Fruit fly (Drosophila melanogaster) whole organism, embryonic: ENCODE data around the gene pyd.

Experiments
- Atf6 ChIP-seq: fragments of 200-800 bp; sonication (Bioruptor generic); IDR thresholded peaks from 2 replicates; pipeline ENCODE4 v1.3.6; 2022; ENCODE audit warnings: missing biosample characterization, missing genetic modification characterization
- Awh ChIP-seq: fragments of 200-800 bp; sonication (Bioruptor generic); IDR thresholded peaks from 2 replicates; pipeline ENCODE4, ENCODE4 v1.3.6; 2022; ENCODE audit warnings: missing biosample characterization, missing genetic modification characterization
- CG12071 ChIP-seq: fragments of 200-800 bp; sonication (Bioruptor generic); optimal IDR thresholded peaks from 3 replicates; lab custom pipeline; 2018; ENCODE audit warnings: missing biosample characterization, mild to moderate bottlenecking, missing genetic modification characterization
- CG12219 ChIP-seq: fragments of 200-800 bp; sonication (Bioruptor generic); optimal IDR thresholded peaks from 3 replicates; lab custom pipeline; 2018; ENCODE audit warnings: missing biosample characterization, mild to moderate bottlenecking, missing genetic modification characterization
- CG13123 ChIP-seq: fragments of 200-800 bp; sonication (Bioruptor generic); optimal IDR thresholded peaks from 2 replicates; lab custom pipeline; 2016; ENCODE audit warnings: missing biosample characterization, missing genetic modification characterization
- CG13894 ChIP-seq: fragments of 200-800 bp; sonication (Bioruptor generic); optimal IDR thresholded peaks from 3 replicates; lab custom pipeline; 2018; ENCODE audit warnings: missing biosample characterization, mild to moderate bottlenecking, missing genetic modification characterization, moderate library complexity
- CG14710 ChIP-seq: fragments of 200-800 bp; sonication (Bioruptor generic); optimal IDR thresholded peaks from 3 replicates; lab custom pipeline; 2019; ENCODE audit warnings: missing biosample characterization, mild to moderate bottlenecking, missing genetic modification characterization, moderate library complexity
- CG14965 ChIP-seq: fragments of 200-800 bp; sonication (Bioruptor generic); optimal IDR thresholded peaks from 2 replicates; lab custom pipeline; 2016; ENCODE audit warnings: missing biosample characterization, missing genetic modification characterization, borderline replicate concordance
- CG15269 ChIP-seq: fragments of 200-800 bp; sonication (Bioruptor generic); optimal IDR thresholded peaks from 2 replicates; lab custom pipeline; 2018; ENCODE audit warnings: missing biosample characterization, mild to moderate bottlenecking, missing genetic modification characterization, moderate library complexity
- CG1647 ChIP-seq: fragments of 200-800 bp; sonication (Bioruptor generic); optimal IDR thresholded peaks from 3 replicates; lab custom pipeline; 2016; ENCODE audit warnings: missing biosample characterization, missing genetic modification characterization
- CG4328 ChIP-seq: fragments of 200-800 bp; sonication (Bioruptor generic); optimal IDR thresholded peaks from 3 replicates; lab custom pipeline; 2017; ENCODE audit warnings: missing biosample characterization, missing genetic modification reagents, missing genetic modification characterization
- CG6175 ChIP-seq: fragments of 200-800 bp; sonication (Bioruptor generic); IDR thresholded peaks from 3 replicates; pipeline ENCODE4 v1.3.6; 2022; ENCODE audit warnings: missing biosample characterization, missing genetic modification characterization
- CG6854 ChIP-seq: fragments of 200-800 bp; sonication (Bioruptor generic); optimal IDR thresholded peaks from 3 replicates; lab custom pipeline; 2017; ENCODE audit warnings: missing biosample characterization, mild to moderate bottlenecking, missing genetic modification characterization
- CG7372 ChIP-seq: fragments of 200-800 bp; sonication (Bioruptor generic); IDR thresholded peaks from 2 replicates; pipeline ENCODE4 v1.3.6; 2022; ENCODE audit warnings: missing biosample characterization, missing genetic modification characterization
- CG7928 ChIP-seq: fragments of 200-800 bp; sonication (Bioruptor generic); optimal IDR thresholded peaks from 2 replicates; lab custom pipeline; 2017; ENCODE audit warnings: missing biosample characterization, mild to moderate bottlenecking, missing genetic modification characterization
- CG8765 ChIP-seq: fragments of 200-800 bp; sonication (Bioruptor generic); IDR thresholded peaks from 2 replicates; pipeline ENCODE4 v1.3.6; 2022; ENCODE audit warnings: missing biosample characterization, missing genetic modification characterization
- Camta ChIP-seq: fragments of 200-800 bp; sonication (Bioruptor generic); optimal IDR thresholded peaks from 2 replicates; lab custom pipeline; 2016; ENCODE audit warnings: missing biosample characterization, missing genetic modification characterization
- E2f2 ChIP-seq: fragments of 200-800 bp; sonication (Bioruptor generic); IDR thresholded peaks from 2 replicates; pipeline ENCODE4 v1.3.6; 2022; ENCODE audit warnings: missing biosample characterization, missing genetic modification characterization
- Eip74EF ChIP-seq, 2 experiments: fragments of 200-800 bp in 1 of 2; fragments of >200 bp in 1 of 2; sonication (Bioruptor generic) in 1 of 2; optimal IDR thresholded peaks; 2 replicates each; lab custom pipeline; 2017 to 2019; ENCODE audit warnings: missing biosample characterization in 2 of 2, missing genetic modification characterization in 2 of 2, mild to moderate bottlenecking in 1 of 2, moderate library complexity in 1 of 2
- Elba2 ChIP-seq: fragments of 200-800 bp; sonication (Bioruptor generic); optimal IDR thresholded peaks from 3 replicates; lab custom pipeline; 2016; ENCODE audit warnings: missing biosample characterization, missing genetic modification characterization
- Hey ChIP-seq: fragments of 200-800 bp; sonication (Bioruptor generic); optimal IDR thresholded peaks from 3 replicates; lab custom pipeline; 2018; ENCODE audit warnings: missing biosample characterization, mild to moderate bottlenecking, missing genetic modification characterization
- Hr78 ChIP-seq, 2 experiments: fragments of 200-800 bp in 1 of 2; fragments of >200 bp in 1 of 2; sonication (Bioruptor generic) in 1 of 2; optimal IDR thresholded peaks; 2 replicates each; lab custom pipeline; 2017 to 2019; ENCODE audit warnings: missing biosample characterization in 2 of 2, missing genetic modification characterization in 2 of 2, mild to moderate bottlenecking in 1 of 2, moderate library complexity in 1 of 2
- Hsf ChIP-seq: fragments of 200-800 bp; sonication (Bioruptor generic); optimal IDR thresholded peaks from 3 replicates; lab custom pipeline; 2016; ENCODE audit warnings: missing biosample characterization, missing genetic modification characterization
- Nf-YB ChIP-seq: fragments of 200-800 bp; sonication (Bioruptor generic); optimal IDR thresholded peaks from 3 replicates; lab custom pipeline; 2019; ENCODE audit warnings: missing biosample characterization, mild to moderate bottlenecking, missing genetic modification characterization, moderate library complexity
- Pdp1 ChIP-seq, 2 experiments: fragments of 200-800 bp; sonication (Bioruptor generic); optimal IDR thresholded peaks; 3 replicates each; lab custom pipeline; 2016; ENCODE audit warnings: missing biosample characterization in 2 of 2, missing genetic modification characterization in 2 of 2, mild to moderate bottlenecking in 1 of 2, moderate library complexity in 1 of 2
- Sry-δ ChIP-seq: fragments of 200-800 bp; sonication (Bioruptor generic); optimal IDR thresholded peaks from 2 replicates; lab custom pipeline; 2016; ENCODE audit warnings: missing biosample characterization, missing genetic modification characterization
- Vsx1 ChIP-seq: fragments of 200-800 bp; sonication (Bioruptor generic); optimal IDR thresholded peaks from 2 replicates; lab custom pipeline; 2017; ENCODE audit warnings: missing biosample characterization, mild to moderate bottlenecking, missing genetic modification characterization, missing genetic modification reagents
- abd-A ChIP-seq: fragments of 200-800 bp; sonication (Bioruptor generic); optimal IDR thresholded peaks from 3 replicates; lab custom pipeline; 2019; ENCODE audit warnings: missing biosample characterization, mild to moderate bottlenecking, missing genetic modification characterization, moderate library complexity
- chinmo ChIP-seq: fragments of 200-800 bp; sonication (Bioruptor generic); IDR thresholded peaks from 4 replicates; pipeline ENCODE4 v1.3.6; 2022; ENCODE audit warnings: missing biosample characterization, missing genetic modification characterization; ENCODE audit not compliant: partially characterized antibody
- croc ChIP-seq: fragments of 200-800 bp; sonication (Bioruptor generic); conservative IDR thresholded peaks from 3 replicates; pipeline ENCODE4 v1.3.6; 2022; ENCODE audit warnings: missing biosample characterization, missing genetic modification characterization
- gsb-n ChIP-seq: fragments of 200-800 bp; sonication (Bioruptor generic); optimal IDR thresholded peaks from 3 replicates; lab custom pipeline; 2018; ENCODE audit warnings: missing biosample characterization, mild to moderate bottlenecking, missing genetic modification characterization
- oc ChIP-seq: fragments of 200-800 bp; sonication (Bioruptor generic); optimal IDR thresholded peaks from 2 replicates; lab custom pipeline; 2018; ENCODE audit warnings: missing biosample characterization, mild to moderate bottlenecking, missing genetic modification characterization, moderate library complexity
- org-1 ChIP-seq: fragments of 200-800 bp; sonication (Bioruptor generic); optimal IDR thresholded peaks from 2 replicates; lab custom pipeline; 2017; ENCODE audit warnings: missing biosample characterization, missing genetic modification characterization
- pros ChIP-seq: fragments of 200-800 bp; sonication (Bioruptor generic); optimal IDR thresholded peaks from 3 replicates; lab custom pipeline; 2019; ENCODE audit warnings: missing biosample characterization, mild to moderate bottlenecking, missing genetic modification characterization, moderate library complexity
- sd ChIP-seq: fragments of 200-800 bp; sonication (Bioruptor generic); optimal IDR thresholded peaks from 3 replicates; lab custom pipeline; 2018; ENCODE audit warnings: missing biosample characterization, mild to moderate bottlenecking, missing genetic modification characterization, moderate library complexity
- slp2 ChIP-seq: fragments of 200-800 bp; sonication (Bioruptor generic); optimal IDR thresholded peaks from 2 replicates; lab custom pipeline; 2016; ENCODE audit warnings: missing biosample characterization, missing genetic modification characterization
- sqz ChIP-seq: fragments of 200-800 bp; sonication (Bioruptor generic); optimal IDR thresholded peaks from 3 replicates; lab custom pipeline; 2018; ENCODE audit warnings: missing biosample characterization, mild to moderate bottlenecking, missing genetic modification characterization
- unc-4 ChIP-seq: fragments of 200-800 bp; sonication (Bioruptor generic); IDR thresholded peaks from 2 replicates; pipeline ENCODE4 v1.3.6; 2022; ENCODE audit warnings: missing biosample characterization, missing genetic modification characterization; ENCODE audit not compliant: partially characterized antibody
- vvl ChIP-seq: fragments of 200-800 bp; sonication (Bioruptor generic); IDR thresholded peaks from 2 replicates; pipeline ENCODE4 v1.3.6; 2022; ENCODE audit warnings: missing biosample characterization, missing genetic modification characterization
- wdn ChIP-seq: fragments of 200-800 bp; sonication (Bioruptor generic); IDR thresholded peaks from 2 replicates; pipeline ENCODE4 v1.3.6; 2022; ENCODE audit warnings: missing biosample characterization, missing genetic modification characterization
- zen ChIP-seq: fragments of 200-800 bp; sonication (Bioruptor generic); optimal IDR thresholded peaks from 3 replicates; lab custom pipeline; 2018; ENCODE audit warnings: missing biosample characterization, mild to moderate bottlenecking, missing genetic modification characterization, moderate library complexity
- zen2 ChIP-seq: fragments of 200-800 bp; sonication (Bioruptor generic); IDR thresholded peaks from 3 replicates; pipeline ENCODE4 v1.3.6; 2022; ENCODE audit warnings: missing biosample characterization, missing genetic modification characterization; ENCODE audit not compliant: partially characterized antibody

The pyd gene

dm6 chr3R:8879012-8879599 is 52.6 kb downstream of the pyd start (continued):
- TF ChIP-seq CG7928 (no peak), org-1 (no peak), CG1647 (GFP tag; lab: Kevin White, UChicago) (no peak), sqz (peak; percentile 66), Nf-YB (no peak), CG12219 (GFP tag; lab: Kevin White, UChicago) (no peak), vvl (GFP tag; lab: Robert Waterston, UW) (peak; percentile 52), Sry-δ (GFP tag; lab: Kevin White, UChicago) (no peak), Vsx1 (GFP tag; lab: Kevin White, UChicago) (peak; percentile 9), CG12071 (GFP tag; lab: Kevin White, UChicago) (no peak), gsb-n (tag; lab: Kevin White, UChicago) (peak; percentile 19), Elba2 (GFP tag; lab: Kevin White, UChicago) (no peak), slp2 (GFP tag; lab: Kevin White, UChicago) (no peak), unc-4 (GFP tag; lab: Robert Waterston, UW) (no peak), E2f2 (GFP tag; lab: Robert Waterston, UW) (no peak), CG4328 (GFP tag; lab: Kevin White, UChicago) (no peak), Hsf (no peak), croc (GFP tag; lab: Robert Waterston, UW) (no peak), zen (tag; lab: Kevin White, UChicago) (no peak), Awh (GFP tag; lab: Robert Waterston, UW) (peak; percentile 92), Atf6 (GFP tag; lab: Robert Waterston, UW) (no peak), Hr78 (GFP tag; optimal IDR thresholded peaks at IDR 0.05; lab: Kevin White, UChicago) (peak in 1 of 2 experiments; percentile 74), Eip74EF (GFP tag; optimal IDR thresholded peaks at IDR 0.05; lab: Kevin White, UChicago) (no peak), abd-A (tag; lab: Kevin White, UChicago) (peak; percentile 65), CG7372 (GFP tag; lab: Robert Waterston, UW) (no peak), Hey (no peak), CG14965 (GFP tag; lab: Kevin White, UChicago) (no peak)

dm6 chr3R:8878238-8878637 is 53.5 kb downstream of the pyd start:
- TF ChIP-seq slp2 (GFP tag; lab: Kevin White, UChicago) (no peak), Awh (GFP tag; lab: Robert Waterston, UW) (peak; percentile 55), abd-A (tag; lab: Kevin White, UChicago) (peak; percentile 91), oc (tag; lab: Kevin White, UChicago) (peak; percentile 88), chinmo (GFP tag; lab: Robert Waterston, UW) (peak; percentile 93), CG13894 (peak; percentile 21), CG14710 (tag; lab: Kevin White, UChicago) (no peak), CG15269 (tag; lab: Kevin White, UChicago) (peak; percentile 52), vvl (GFP tag; lab: Robert Waterston, UW) (peak; percentile 30), zen2 (GFP tag; lab: Robert Waterston, UW) (0 out of 3 replicates have a peak, but pooled peaks have one; percentile 40), Hr78 (GFP tag; optimal IDR thresholded peaks at IDR 0.05; lab: Kevin White, UChicago) (peak in 1 of 2 experiments; percentile 78), wdn (GFP tag; lab: Robert Waterston, UW) (no peak), pros (GFP tag; lab: Kevin White, UChicago) (peak; percentile 80), Pdp1 (GFP tag; optimal IDR thresholded peaks at IDR 0.05; lab: Kevin White, UChicago) (peak in 1 of 2 experiments; percentile 36), CG6854 (GFP tag; lab: Kevin White, UChicago) (no peak), CG13123 (GFP tag; lab: Kevin White, UChicago) (no peak), sd (tag; lab: Kevin White, UChicago) (peak; percentile 35), CG6175 (GFP tag; lab: Robert Waterston, UW) (peak; percentile 62; the same call in 1 of the 3 replicates), Camta (GFP tag; lab: Kevin White, UChicago) (no peak), CG8765 (GFP tag; lab: Robert Waterston, UW) (no peak)
